Fruit fly (Drosophila melanogaster): ENCODE results near the gene Nab2.

The Nab2 gene

DNA sequence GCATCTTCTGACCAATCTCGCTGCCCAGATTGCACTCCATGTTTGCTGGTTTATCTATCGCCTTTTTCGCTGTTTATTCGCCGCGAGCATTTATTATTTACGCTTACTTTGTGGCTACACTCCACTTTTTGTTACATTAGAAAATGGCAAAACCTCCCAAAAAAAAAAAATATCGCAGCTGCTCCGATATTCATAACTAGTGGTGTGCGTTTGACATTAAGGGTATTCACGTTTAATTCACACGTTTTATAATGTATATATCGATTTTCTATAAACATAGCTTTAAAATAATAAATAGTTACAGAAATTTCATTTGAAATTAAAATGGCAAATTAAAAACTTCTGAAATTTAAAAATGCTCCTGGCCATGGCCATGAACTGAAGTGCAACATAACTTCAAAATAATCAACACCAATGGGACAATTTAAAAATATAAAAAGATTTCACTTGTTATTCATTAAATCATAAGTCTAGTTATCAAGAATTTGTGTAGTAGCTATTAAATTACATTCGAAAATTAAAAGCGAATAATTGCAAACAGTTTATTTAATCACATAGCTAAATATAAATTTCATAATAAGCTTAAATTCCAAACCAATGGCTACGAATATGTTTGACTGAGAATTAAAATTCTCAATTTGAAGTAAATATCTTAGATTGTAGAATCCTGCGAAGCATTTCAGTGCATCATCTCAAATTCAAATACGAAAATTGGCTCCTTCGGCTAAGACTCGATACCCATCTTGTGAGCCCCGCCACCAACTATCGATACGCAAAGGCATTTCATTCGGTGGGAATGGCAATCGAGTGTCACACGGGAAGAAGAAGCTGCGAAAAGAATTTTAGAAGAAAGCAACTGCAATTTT lies at the start of gene Nab2, which contains the start of gene BRWD3:
Nab2 (minus strand) TSS at position 203 of the 866 bp plus-strand sequence.
BRWD3 (plus strand) TSS at position 784 of the 866 bp plus-strand sequence.
- TF ChIP-seq CTCF (optimal IDR thresholded peaks at IDR 0.05) (no peak), CG8478 (optimal IDR thresholded peaks at IDR 0.05) (no peak)

- no peak for TF ChIP-seq CG8478 (optimal IDR thresholded peaks at IDR 0.05)
Observed at dm6 chr3R:24367120-24367519, 48.9 kb upstream of the Nab2 start, which contains the start of gene CG42811. Gene CG42811, minus strand, starts transcription at chr3R:24367220.

DNA sequence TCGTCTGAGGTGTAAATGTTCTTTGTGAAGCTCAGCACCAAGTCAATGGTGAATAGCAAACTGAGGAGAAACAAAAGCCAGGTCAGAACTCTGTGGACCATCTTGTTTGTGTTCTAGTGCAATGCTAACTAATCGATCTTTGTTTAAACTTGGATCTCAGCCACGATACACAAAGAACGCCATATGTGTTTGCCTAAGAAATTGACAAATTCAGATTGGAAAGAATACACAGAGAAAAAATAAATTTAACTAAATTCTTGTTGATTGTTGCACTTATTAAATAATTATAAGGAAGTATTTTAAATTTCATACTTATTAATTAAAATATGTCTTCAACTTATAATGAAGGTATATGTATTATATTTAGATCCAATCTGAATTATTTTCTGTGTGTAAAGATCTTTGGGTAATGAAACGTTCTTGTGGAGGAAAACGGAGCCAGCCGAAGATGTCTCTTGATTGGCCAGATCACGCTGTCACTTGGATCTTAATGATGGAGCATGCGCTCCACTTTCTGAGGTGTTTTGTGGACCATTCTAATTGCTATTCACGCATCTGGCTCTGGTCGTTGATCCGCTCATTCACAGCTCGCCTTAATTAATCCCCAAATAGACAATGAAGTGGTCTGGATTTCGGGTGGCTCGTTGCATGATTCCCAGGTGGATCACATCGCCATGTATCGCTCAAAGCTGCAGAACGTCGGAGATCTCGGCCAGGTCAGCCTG lies 46.8 kb upstream of the Nab2 start, which contains the start of the genes CG17784 and CG13613:
CG17784 (minus strand) TSS at position 101 of the 725 bp plus-strand sequence.
CG13613 (plus strand) TSS at position 675 of the 725 bp plus-strand sequence.
- TF ChIP-seq CTCF (optimal IDR thresholded peaks at IDR 0.05) (no peak), CG8478 (optimal IDR thresholded peaks at IDR 0.05) (no peak)

DNA sequence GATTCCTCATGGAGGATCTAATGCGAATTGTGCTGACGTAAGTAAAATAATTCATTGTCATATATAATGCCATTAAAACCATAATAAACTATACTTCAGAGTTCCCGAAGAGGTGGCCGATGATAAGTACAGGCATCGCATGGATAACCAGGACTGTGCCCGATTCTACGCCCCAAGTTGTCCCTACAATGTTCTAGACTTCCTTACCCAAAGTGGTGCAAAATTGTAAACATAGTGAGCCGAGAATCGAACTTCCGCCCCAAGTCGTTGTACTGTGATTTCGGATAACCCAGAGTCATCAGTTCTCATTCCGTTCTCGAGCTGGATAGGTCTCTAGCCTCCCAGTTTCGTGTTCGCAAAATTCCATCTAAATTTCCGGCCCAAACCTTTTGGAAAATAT lies 44.6 kb upstream of the Nab2 start, which contains the start of gene CG33340:
CG33340 (plus strand) TSS at position 301 of the 400 bp plus-strand sequence.
- no peak for TF ChIP-seq CG8478 (optimal IDR thresholded peaks at IDR 0.05)
- no peak for TF ChIP-seq CTCF (optimal IDR thresholded peaks at IDR 0.05)

DNA sequence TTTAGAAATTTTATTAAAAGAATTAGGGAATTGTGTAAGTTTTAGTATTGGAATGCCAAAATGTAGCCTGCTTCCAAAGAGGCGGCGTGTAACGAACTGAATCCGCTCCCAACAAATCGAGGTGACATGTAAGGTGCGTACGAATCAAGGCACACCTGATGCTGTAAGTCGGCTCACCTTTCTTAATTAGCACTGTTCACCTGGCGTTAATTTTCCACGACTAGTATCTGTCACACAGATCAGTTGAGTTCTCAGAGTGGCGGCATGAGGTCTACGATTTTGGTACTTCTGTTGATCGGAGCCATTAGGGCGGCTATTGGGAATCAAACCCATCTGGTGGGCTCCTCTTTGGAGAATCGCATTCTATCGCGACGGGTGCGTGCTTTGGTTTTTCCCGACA lies 43.4 kb upstream of the Nab2 start, which contains the start of the genes CG5762 and CG33339:
CG5762 (minus strand) TSS at position 101 of the 400 bp plus-strand sequence.
CG33339 (plus strand) TSS at position 265 of the 400 bp plus-strand sequence.
- TF ChIP-seq CG8478 (optimal IDR thresholded peaks at IDR 0.05): no peak
- no peak for TF ChIP-seq CTCF (optimal IDR thresholded peaks at IDR 0.05)

dm6 chr3R:24359957-24360356 lies 41.7 kb upstream of the Nab2 start, which contains the start of gene CG18528:
Gene CG18528, minus strand, starts transcription at chr3R:24360144.
- TF ChIP-seq CG8478 (optimal IDR thresholded peaks at IDR 0.05): no peak
- peak; percentile 16 to 64 for TF ChIP-seq CTCF (optimal IDR thresholded peaks at IDR 0.05)

dm6 chr3R:24357698-24358097 lies 39.5 kb upstream of the Nab2 start, which contains the start of gene Golgin84:
Gene Golgin84, minus strand, starts transcription at chr3R:24357938.
- no peak for TF ChIP-seq CG8478 (optimal IDR thresholded peaks at IDR 0.05)
- no peak for TF ChIP-seq CTCF (optimal IDR thresholded peaks at IDR 0.05)

DNA sequence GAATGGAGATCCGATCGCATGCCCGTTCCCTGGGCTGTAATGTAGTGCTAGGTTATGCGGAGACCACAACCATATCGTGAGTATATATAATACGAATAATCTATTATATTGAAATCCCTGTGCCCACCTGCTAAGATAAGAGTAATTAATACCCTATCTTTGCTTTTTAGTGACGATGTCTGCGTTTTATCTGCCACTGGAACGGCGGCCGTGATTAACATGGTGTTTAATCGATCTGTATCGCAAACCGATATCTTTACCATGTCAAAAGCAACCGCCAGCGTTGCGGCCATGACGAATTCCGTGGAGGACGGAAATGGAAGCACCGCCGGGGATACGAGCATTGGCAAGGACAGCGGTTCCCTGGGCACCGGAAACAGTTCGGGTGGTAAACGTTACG lies 35.2 kb upstream of the Nab2 start:
- no peak for TF ChIP-seq CTCF (optimal IDR thresholded peaks at IDR 0.05)
- TF ChIP-seq CG8478 (optimal IDR thresholded peaks at IDR 0.05): no peak

DNA sequence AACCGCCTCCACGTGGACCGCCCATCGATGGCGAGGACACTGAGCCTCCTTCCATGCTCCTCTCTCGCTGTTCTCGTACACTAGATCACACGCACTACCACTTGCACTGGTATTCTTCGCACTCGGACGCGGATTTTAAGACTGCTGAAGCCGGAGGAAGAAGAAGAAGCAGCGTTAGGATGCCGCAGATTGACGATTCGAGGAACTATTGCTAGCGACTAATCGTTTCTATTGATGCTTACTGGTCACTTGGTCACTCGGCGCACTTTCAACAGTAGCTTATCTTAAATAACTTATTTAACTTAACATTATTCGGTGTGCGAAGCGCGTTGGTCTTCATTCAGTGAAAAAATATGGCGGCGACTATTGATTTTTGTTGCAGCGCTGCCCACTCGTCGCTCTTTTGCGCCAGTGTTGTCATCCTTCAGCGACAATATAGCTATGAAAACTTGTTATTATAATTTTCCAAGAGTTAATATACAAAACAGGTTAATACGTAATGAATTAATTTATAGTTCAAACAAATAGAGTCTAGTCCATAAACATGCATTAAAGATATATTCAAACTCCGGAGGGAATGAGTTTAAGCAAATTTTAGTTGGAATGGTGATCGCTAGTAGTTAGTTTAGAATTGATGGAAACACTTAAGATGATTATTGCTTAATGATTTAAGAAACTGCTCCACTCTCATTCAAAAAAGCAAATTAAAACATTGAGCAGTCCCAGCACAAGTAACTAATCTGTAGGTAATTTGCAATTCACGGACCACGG lies 30.4 kb upstream of the Nab2 start, which contains the start of the genes CG5746 and CG6454:
CG5746 (minus strand) TSS at position 372 of the 771 bp plus-strand sequence.
CG6454 (plus strand) TSS at position 763 of the 771 bp plus-strand sequence.
- TF ChIP-seq CG8478 (optimal IDR thresholded peaks at IDR 0.05): no peak
- no peak for TF ChIP-seq CTCF (optimal IDR thresholded peaks at IDR 0.05)

dm6 chr3R:24341251-24341650 lies 23.0 kb upstream of the Nab2 start, which contains the start of gene Ms:
Gene Ms, plus strand, starts transcription at chr3R:24341551.
- TF ChIP-seq CTCF (optimal IDR thresholded peaks at IDR 0.05) (no peak), CG8478 (optimal IDR thresholded peaks at IDR 0.05) (no peak)

dm6 chr3R:24336622-24337021 lies 18.4 kb upstream of the Nab2 start, which contains the start of gene CG6432:
Gene CG6432, plus strand, starts transcription at chr3R:24336922.
- TF ChIP-seq CG8478 (optimal IDR thresholded peaks at IDR 0.05) (no peak), CTCF (optimal IDR thresholded peaks at IDR 0.05) (no peak)

DNA sequence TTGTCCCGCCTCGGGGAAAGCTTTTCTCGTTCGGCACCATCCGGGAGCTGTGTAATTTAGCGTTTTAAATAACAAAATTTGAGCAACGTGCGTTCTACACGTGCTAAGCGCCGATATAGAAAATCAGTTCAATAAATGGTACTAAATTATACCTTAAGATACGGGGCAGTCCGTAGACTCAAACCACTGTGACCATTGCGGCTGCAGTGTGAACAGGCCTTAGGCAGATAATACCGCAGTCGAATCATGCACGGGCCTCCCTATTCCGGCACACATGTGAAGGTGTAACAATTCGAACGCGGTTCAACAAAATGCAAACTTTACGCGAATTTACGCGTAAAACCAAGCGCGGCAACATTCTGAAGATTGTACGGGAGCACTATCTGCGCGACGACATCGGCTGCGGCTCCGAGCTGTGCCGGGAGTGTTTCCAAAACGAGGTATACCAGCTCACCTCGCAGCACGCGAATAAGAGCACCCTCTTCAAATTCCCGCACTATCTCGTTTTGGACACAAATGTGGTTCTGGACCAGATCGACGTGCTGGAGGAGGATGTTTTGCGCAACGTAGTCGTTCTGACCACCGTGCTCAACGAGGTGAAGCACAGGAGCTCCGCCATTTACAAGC lies 15.1 kb upstream of the Nab2 start, which contains the start of the genes Rrp5 and Dis3:
Rrp5 (minus strand) TSS at position 135 of the 627 bp plus-strand sequence.
Dis3 (plus strand) TSS at position 252 of the 627 bp plus-strand sequence.
- peak; percentile 57 to 66 for TF ChIP-seq CTCF (optimal IDR thresholded peaks at IDR 0.05)
- no peak for TF ChIP-seq CG8478 (optimal IDR thresholded peaks at IDR 0.05)

DNA sequence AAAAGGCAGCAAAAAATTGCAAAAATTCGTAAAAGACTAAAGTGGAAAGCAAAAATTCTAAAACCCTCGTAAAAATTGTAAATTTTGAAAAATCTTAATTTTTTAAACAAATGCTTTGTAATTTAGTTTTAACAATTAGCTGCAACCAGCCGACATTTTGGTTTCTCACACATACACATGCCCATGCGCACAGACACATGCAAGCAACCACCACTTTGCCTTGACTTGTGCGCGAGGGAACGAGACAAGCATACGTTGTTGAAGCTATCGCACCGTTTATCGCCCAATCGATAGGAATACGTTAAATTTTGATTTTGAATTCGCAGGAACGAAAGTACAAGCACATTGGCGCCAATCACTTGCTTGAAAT lies 2.1 kb upstream of the Nab2 start:
- TF ChIP-seq CTCF (optimal IDR thresholded peaks at IDR 0.05): no peak
- no peak for TF ChIP-seq CG8478 (optimal IDR thresholded peaks at IDR 0.05)

Measured in S2 (cell line).